Fruit fly (Drosophila melanogaster): Measurements from ENCODE around the gene PGRP-SB2.

Gene PGRP-SB2

dm6 chr3L:16708738-16709350 lies 17.5 kb upstream of the PGRP-SB2 start (continued):
- TF ChIP-seq cato (GFP tag; optimal IDR thresholded peaks at IDR 0.05; ENCODE audit: borderline replicate concordance) (no peak), Med (GFP tag) (peak; percentile 75), CG3847 (GFP tag; IDR thresholded peaks at IDR 0.05) (no peak), Hr3 (GFP tag; optimal IDR thresholded peaks at IDR 0.05) (no peak), Nf-YB (GFP tag; optimal IDR thresholded peaks at IDR 0.05) (no peak), Optix (GFP tag; IDR thresholded peaks at IDR 0.05) (0 out of 3 replicates have a peak, but pooled peaks have one; percentile 20), Dip3 (GFP tag; optimal IDR thresholded peaks at IDR 0.05) (no peak), stc (GFP tag; IDR thresholded peaks at IDR 0.05) (no peak), sens-2 (GFP tag; IDR thresholded peaks at IDR 0.05) (no peak), sisA (GFP tag; IDR thresholded peaks at IDR 0.05) (no peak), Aef1 (GFP tag; IDR thresholded peaks at IDR 0.05) (no peak), CG30431 (GFP tag; optimal IDR thresholded peaks at IDR 0.05) (no peak), C15 (GFP tag; IDR thresholded peaks at IDR 0.05) (no peak), CTCF (GFP tag; optimal IDR thresholded peaks at IDR 0.05) (no peak), grn (GFP tag; optimal IDR thresholded peaks at IDR 0.05) (peak; percentile 76), dmrt11E (tag; optimal IDR thresholded peaks at IDR 0.05) (peak; percentile 2), Deaf1 (tag; optimal IDR thresholded peaks at IDR 0.05) (peak; percentile 83), knrl (GFP tag; IDR thresholded peaks at IDR 0.05; ENCODE audit: partially characterized antibody) (no peak), CG6791 (GFP tag; IDR thresholded peaks at IDR 0.05; ENCODE audit: partially characterized antibody) (no peak), CG17361 (GFP tag; IDR thresholded peaks at IDR 0.05) (no peak), ham (GFP tag; IDR thresholded peaks at IDR 0.05) (no peak), CG17328 (GFP tag; IDR thresholded peaks at IDR 0.05) (0 out of 2 replicates have a peak, but pooled peaks have one; percentile 23), CG14014 (GFP tag; IDR thresholded peaks at IDR 0.05) (no peak), lov (optimal IDR thresholded peaks at IDR 0.05) (no peak), lov (GFP tag; IDR thresholded peaks at IDR 0.05) (no peak), CG3281 (GFP tag; optimal IDR thresholded peaks at IDR 0.05) (no peak), prd (optimal IDR thresholded peaks at IDR 0.05) (no peak), prd (GFP tag; IDR thresholded peaks at IDR 0.05) (no peak), CG31224 (GFP tag; IDR thresholded peaks at IDR 0.05) (no peak), slp2 (GFP tag; optimal IDR thresholded peaks at IDR 0.05) (no peak), CG10274 (GFP tag; optimal IDR thresholded peaks at IDR 0.05) (no peak), mirr (GFP tag; optimal IDR thresholded peaks at IDR 0.05) (no peak), Six4 (GFP tag; optimal IDR thresholded peaks at IDR 0.05) (no peak), ranshi (GFP tag; IDR thresholded peaks at IDR 0.05) (no peak), ftz-f1 (GFP tag; optimal IDR thresholded peaks at IDR 0.05) (peak; percentile 14), Drgx (GFP tag; IDR thresholded peaks at IDR 0.05) (no peak), ci (GFP tag; IDR thresholded peaks at IDR 0.05) (no peak; the same call in 2 of the 3 replicates), ATbp (GFP tag; optimal IDR thresholded peaks at IDR 0.05) (no peak), chinmo (GFP tag; IDR thresholded peaks at IDR 0.05; ENCODE audit: partially characterized antibody) (peak; percentile 56; the same call in 2 of the 4 replicates), psq (GFP tag; optimal IDR thresholded peaks at IDR 0.05) (no peak), Dbx (GFP tag; IDR thresholded peaks at IDR 0.05) (no peak), Oaz (GFP tag; IDR thresholded peaks at IDR 0.05) (no peak), gce (GFP tag; IDR thresholded peaks at IDR 0.05) (no peak), sug (tag; optimal IDR thresholded peaks at IDR 0.05) (peak; percentile 82), CG10543 (GFP tag; optimal IDR thresholded peaks at IDR 0.05) (peak; percentile 22), CG3995 (GFP tag; optimal IDR thresholded peaks at IDR 0.05) (no peak), CG34376 (GFP tag; optimal IDR thresholded peaks at IDR 0.05) (peak; percentile 75), abd-A (tag; optimal IDR thresholded peaks at IDR 0.05) (no peak), luna (GFP tag; optimal IDR thresholded peaks at IDR 0.05) (no peak), CG2202 (tag; optimal IDR thresholded peaks at IDR 0.05) (no peak), pros (GFP tag; optimal IDR thresholded peaks at IDR 0.05) (peak; percentile 82), exex (tag; optimal IDR thresholded peaks at IDR 0.05) (peak; percentile 41), Sry-β (GFP tag; optimal IDR thresholded peaks at IDR 0.05) (no peak)
